Fruit fly (Drosophila melanogaster): Measurements from ENCODE around the gene CG6171.

Gene CG6171

DNA sequence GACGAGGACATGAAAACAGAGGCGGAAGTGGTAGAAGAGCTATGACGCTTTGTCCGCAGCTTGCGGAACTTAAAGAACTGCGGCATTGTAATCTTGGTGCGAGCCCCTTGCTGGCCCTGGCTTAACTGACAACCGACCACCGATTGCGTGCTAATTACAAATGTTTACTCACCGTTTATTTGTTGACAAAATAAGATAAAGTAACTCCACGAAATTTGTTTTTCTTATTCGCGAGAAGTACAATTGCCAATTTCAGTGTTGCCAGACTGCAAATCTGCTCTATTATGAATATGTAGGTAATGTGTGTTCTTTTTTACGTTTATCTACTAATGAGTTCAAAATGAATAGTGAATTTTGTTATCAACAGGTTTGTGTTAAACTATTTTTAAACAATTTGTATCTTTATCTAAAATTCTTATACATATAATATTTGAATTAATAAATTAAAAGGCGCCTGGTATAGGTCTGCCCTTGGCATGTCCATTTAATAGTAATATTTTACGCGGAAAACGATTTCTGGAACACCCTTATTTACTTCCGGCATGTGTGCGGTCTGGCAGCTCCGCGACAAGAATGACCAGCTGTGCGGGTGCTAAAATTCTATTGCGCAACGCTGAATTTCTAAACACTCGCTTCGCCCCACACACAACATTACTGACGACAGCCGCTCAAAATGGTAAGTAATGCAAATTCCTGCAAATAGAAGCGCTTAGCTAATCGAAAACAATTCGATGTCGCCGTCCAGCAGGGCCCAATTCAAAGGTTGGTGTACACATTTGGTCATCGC, 6.8 kb downstream of the CG6171 start, which contains the start of the genes Atg4b and Hibch (continued):
- peak; percentile 73 for TF ChIP-seq Mrtf (GFP tag; IDR thresholded peaks at IDR 0.05)
- TF ChIP-seq CG12071 (GFP tag; optimal IDR thresholded peaks at IDR 0.05): no peak
- 0 out of 2 replicates have a peak, but pooled peaks have one; percentile 25 for TF ChIP-seq Lim3 (GFP tag; IDR thresholded peaks at IDR 0.05)
- TF ChIP-seq corto (GFP tag; optimal IDR thresholded peaks at IDR 0.05): no peak
- TF ChIP-seq CG10321 (GFP tag; IDR thresholded peaks at IDR 0.05): no peak
- peak; percentile 70 for TF ChIP-seq CG5245 (GFP tag; optimal IDR thresholded peaks at IDR 0.05)
- peak; percentile 46 for TF ChIP-seq mam (GFP tag; optimal IDR thresholded peaks at IDR 0.05)
- peak; percentile 86 for TF ChIP-seq CG32532 (GFP tag; IDR thresholded peaks at IDR 0.05)
- no peak for TF ChIP-seq her (GFP tag; optimal IDR thresholded peaks at IDR 0.05)
- TF ChIP-seq Ssrp (tag; optimal IDR thresholded peaks at IDR 0.05): peak; percentile 85
- 0 out of 2 replicates have a peak, but pooled peaks have one; percentile 47 for TF ChIP-seq Awh (GFP tag; IDR thresholded peaks at IDR 0.05)
- peak; percentile 18; the same call in 1 of the 2 replicates for TF ChIP-seq wor (GFP tag; IDR thresholded peaks at IDR 0.05)
- TF ChIP-seq fd102C (GFP tag; optimal IDR thresholded peaks at IDR 0.05): no peak
- TF ChIP-seq CG4282 (GFP tag; optimal IDR thresholded peaks at IDR 0.05): no peak
- peak; percentile 1 for TF ChIP-seq CG9609 (GFP tag; optimal IDR thresholded peaks at IDR 0.05)
- TF ChIP-seq CG7271 (tag; optimal IDR thresholded peaks at IDR 0.05): no peak
- TF ChIP-seq CG11695 (GFP tag; IDR thresholded peaks at IDR 0.05): no peak; the same call in 1 of the 3 replicates
- TF ChIP-seq dan (GFP tag; IDR thresholded peaks at IDR 0.05): peak; percentile 57
- TF ChIP-seq HmgZ (tag; optimal IDR thresholded peaks at IDR 0.05): peak; percentile 77
- TF ChIP-seq da (GFP tag; optimal IDR thresholded peaks at IDR 0.05): no peak
- no peak for TF ChIP-seq Neu2 (GFP tag; optimal IDR thresholded peaks at IDR 0.05; ENCODE audit: borderline replicate concordance)
- TF ChIP-seq NC2α (GFP tag; optimal IDR thresholded peaks at IDR 0.05): no peak
- TF ChIP-seq Elba2 (GFP tag; optimal IDR thresholded peaks at IDR 0.05): peak; percentile 84
- TF ChIP-seq CkIIα-i1 (GFP tag; IDR thresholded peaks at IDR 0.05): no peak
- peak; percentile 55 for TF ChIP-seq CG7987 (GFP tag; optimal IDR thresholded peaks at IDR 0.05)
- peak; percentile 79 for TF ChIP-seq CG4328 (GFP tag; optimal IDR thresholded peaks at IDR 0.05)
- TF ChIP-seq Hmr (GFP tag; optimal IDR thresholded peaks at IDR 0.05): no peak
- no peak for TF ChIP-seq oc (tag; optimal IDR thresholded peaks at IDR 0.05)
- peak; percentile 41 for TF ChIP-seq BEAF-32 (GFP tag; optimal IDR thresholded peaks at IDR 0.05)
- peak; percentile 53 for TF ChIP-seq CG3065 (GFP tag; optimal IDR thresholded peaks at IDR 0.05)
- TF ChIP-seq Doc3 (GFP tag; IDR thresholded peaks at IDR 0.05; ENCODE audit: partially characterized antibody): no peak
- TF ChIP-seq fd64A (GFP tag; optimal IDR thresholded peaks at IDR 0.05): no peak
- peak; percentile 54 for TF ChIP-seq CG31388 (GFP tag; optimal IDR thresholded peaks at IDR 0.05)
- TF ChIP-seq CG10565 (GFP tag; optimal IDR thresholded peaks at IDR 0.05): no peak
- TF ChIP-seq tup (GFP tag; optimal IDR thresholded peaks at IDR 0.05): peak; percentile 11
- TF ChIP-seq pzg (GFP tag; optimal IDR thresholded peaks at IDR 0.05): peak; percentile 47
- peak; percentile 23 for TF ChIP-seq CG17802 (tag; optimal IDR thresholded peaks at IDR 0.05)
- TF ChIP-seq bigmax (GFP tag; optimal IDR thresholded peaks at IDR 0.05): no peak
- TF ChIP-seq CG18619 (GFP tag; optimal IDR thresholded peaks at IDR 0.05): peak; percentile 87
- no peak for TF ChIP-seq Camta (GFP tag; optimal IDR thresholded peaks at IDR 0.05)
- peak; percentile 8 for TF ChIP-seq Sry-δ (GFP tag; optimal IDR thresholded peaks at IDR 0.05)
- TF ChIP-seq tio (GFP tag; optimal IDR thresholded peaks at IDR 0.05): no peak
- TF ChIP-seq CG6272 (GFP tag; IDR thresholded peaks at IDR 0.05): peak; percentile 77
- peak; percentile 61; the same call in 1 of the 2 replicates for TF ChIP-seq Taf1 (GFP tag; IDR thresholded peaks at IDR 0.05)
- TF ChIP-seq tll (GFP tag; optimal IDR thresholded peaks at IDR 0.05): peak in 1 of 2 experiments; percentile 10
- peak; percentile 70 for TF ChIP-seq CG6254 (GFP tag; optimal IDR thresholded peaks at IDR 0.05)
- TF ChIP-seq CG3281 (GFP tag; optimal IDR thresholded peaks at IDR 0.05): peak; percentile 88
- peak; percentile 91 for TF ChIP-seq slbo (GFP tag; IDR thresholded peaks at IDR 0.05)
- TF ChIP-seq chn (GFP tag; optimal IDR thresholded peaks at IDR 0.05): peak; percentile 61

All from whole organism, embryonic.